Worm (Caenorhabditis elegans): ENCODE data around the gene F59D12.2.

The F59D12.2 gene

DNA sequence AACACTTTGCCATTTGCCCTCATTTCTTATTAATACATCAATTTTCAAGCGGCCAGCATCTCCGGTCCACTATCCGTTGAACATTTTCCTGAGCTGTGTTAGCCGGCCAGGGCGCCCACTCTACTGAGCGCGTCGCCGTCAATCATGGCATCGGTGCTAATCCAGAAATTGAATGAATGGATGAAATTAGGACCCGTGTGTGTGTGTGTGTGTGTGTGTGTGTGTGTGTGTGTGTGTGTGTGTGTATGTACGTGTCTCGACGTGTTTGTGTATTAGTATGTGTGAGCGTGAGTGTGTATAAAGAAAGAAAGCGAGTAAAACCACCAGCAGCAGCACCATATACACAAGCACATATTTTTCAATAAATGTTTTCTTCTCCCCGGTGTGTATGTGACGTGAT, 22.3 kb downstream of the F59D12.2 start:
- TF ChIP-seq unc-55 (GFP tag; optimal IDR thresholded peaks at IDR 0.05) (peak; percentile 77), aly-2 (tag; optimal IDR thresholded peaks at IDR 0.05) (no peak), ztf-1 (GFP tag; conservative IDR thresholded peaks at IDR 0.05) (no peak), C34F6.9 (tag; optimal IDR thresholded peaks at IDR 0.05) (peak; percentile 17), alr-1 (tag; optimal IDR thresholded peaks at IDR 0.05) (no peak), nhr-129 (tag; optimal IDR thresholded peaks at IDR 0.05) (no peak), crh-2 (tag; optimal IDR thresholded peaks at IDR 0.05) (peak; percentile 6), lsy-2 (tag; optimal IDR thresholded peaks at IDR 0.05) (peak in 1 of 2 experiments; percentile 6), gmeb-1 (tag; optimal IDR thresholded peaks at IDR 0.05) (no peak), nhr-23 (tag; optimal IDR thresholded peaks at IDR 0.05) (no peak)

DNA sequence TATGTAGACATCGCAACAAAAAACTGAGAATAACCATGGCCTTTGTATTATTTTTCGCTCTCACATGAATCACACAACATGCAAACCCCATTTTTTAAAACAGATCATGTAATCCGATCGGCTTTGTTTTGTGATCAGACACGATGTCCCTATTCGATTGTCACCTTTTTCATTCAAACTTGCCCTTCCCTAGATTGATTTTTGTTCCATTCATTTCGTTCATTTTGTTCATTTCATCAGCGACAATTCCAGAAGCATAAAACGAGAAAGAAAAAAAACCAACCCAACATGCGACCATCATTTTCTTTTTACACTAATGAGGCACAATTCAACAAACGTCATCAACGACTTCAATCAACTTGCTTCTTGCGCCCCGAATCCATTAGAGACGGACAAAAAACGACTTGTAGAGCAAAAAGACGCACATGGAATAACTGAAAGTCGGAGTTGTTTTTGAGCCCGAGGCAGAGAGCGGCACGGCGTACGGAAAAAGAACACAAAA, 24.6 kb downstream of the F59D12.2 start, which contains the start of gene F59D12.3:
Gene F59D12.3, minus strand, starts transcription at position 51 of the 502 bp plus-strand sequence.
- no peak for TF ChIP-seq nhr-12 (tag; optimal IDR thresholded peaks at IDR 0.05)
- TF ChIP-seq ceh-82 (tag; optimal IDR thresholded peaks at IDR 0.05): no peak
- no peak for TF ChIP-seq peb-1 (tag; optimal IDR thresholded peaks at IDR 0.05)
- TF ChIP-seq lin-11 (tag; optimal IDR thresholded peaks at IDR 0.05): no peak
- no peak for TF ChIP-seq unc-39 (tag; optimal IDR thresholded peaks at IDR 0.05)
- no peak for TF ChIP-seq alr-1 (tag; optimal IDR thresholded peaks at IDR 0.05)
- no peak for TF ChIP-seq nhr-23 (tag; optimal IDR thresholded peaks at IDR 0.05)
- TF ChIP-seq mab-5 (tag; optimal IDR thresholded peaks at IDR 0.05): no peak
- no peak for TF ChIP-seq zag-1 (tag; optimal IDR thresholded peaks at IDR 0.05)

DNA sequence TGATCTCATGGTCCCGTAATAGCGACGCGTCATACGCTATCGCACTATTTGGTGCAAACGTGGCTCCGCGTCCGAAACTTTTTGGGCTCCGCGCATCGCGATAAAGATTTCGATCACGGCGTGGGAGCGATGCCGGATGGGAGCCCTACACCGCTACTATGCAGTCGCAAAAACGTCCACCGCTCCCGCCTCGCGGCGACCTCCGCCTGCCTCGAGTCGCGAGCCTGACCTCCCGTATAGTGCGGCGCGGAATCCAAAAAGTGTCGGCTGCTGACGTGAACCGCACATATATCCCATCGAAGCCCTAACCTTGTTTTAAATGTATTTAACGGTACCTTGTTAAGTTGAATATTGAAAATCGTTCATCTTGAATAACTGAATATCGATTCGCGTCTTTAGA, 25.1 kb downstream of the F59D12.2 start:
- TF ChIP-seq snpc-4 (tag; optimal IDR thresholded peaks at IDR 0.05) (peak; percentile 1), crh-2 (tag; optimal IDR thresholded peaks at IDR 0.05) (no peak), nhr-237 (tag; optimal IDR thresholded peaks at IDR 0.05) (no peak), gmeb-1 (tag; optimal IDR thresholded peaks at IDR 0.05) (no peak), unc-39 (tag; optimal IDR thresholded peaks at IDR 0.05) (no peak), ceh-16 (tag; optimal IDR thresholded peaks at IDR 0.05) (no peak)

DNA sequence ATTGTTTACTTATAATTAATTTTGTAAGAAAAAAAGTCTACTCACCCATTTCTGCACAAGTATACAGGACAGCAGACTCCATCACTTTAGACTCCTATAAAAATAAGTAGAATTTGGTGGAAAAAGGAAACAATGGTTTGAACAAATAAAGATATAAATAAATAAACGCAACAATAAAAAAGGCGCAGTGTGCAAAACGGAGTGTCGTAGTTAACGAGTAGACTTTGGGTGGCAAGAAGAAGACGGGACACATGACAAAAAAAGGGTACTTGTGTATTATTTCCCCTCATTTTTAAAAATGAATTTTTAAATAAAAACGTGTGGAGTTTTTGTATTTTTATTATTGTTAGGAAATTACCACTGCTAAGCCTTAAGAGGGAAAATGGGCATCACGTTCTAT, 28.2 kb downstream of the F59D12.2 start, which contains the start of gene F59D12.5:
Gene F59D12.5, minus strand, starts transcription at position 94 of the 400 bp plus-strand sequence.
- peak; percentile 1 for TF ChIP-seq sma-9 (GFP tag; optimal IDR thresholded peaks at IDR 0.05)
- TF ChIP-seq sma-9 (tag; optimal IDR thresholded peaks at IDR 0.05): no peak
- no peak for TF ChIP-seq sma-3 (GFP tag; optimal IDR thresholded peaks at IDR 0.05)
- peak; percentile 35 for TF ChIP-seq C34F6.9 (tag; optimal IDR thresholded peaks at IDR 0.05)
- peak in 1 of 2 experiments; percentile 11 for TF ChIP-seq lsy-2 (tag; optimal IDR thresholded peaks at IDR 0.05)
- peak; percentile 45 for TF ChIP-seq unc-55 (GFP tag; optimal IDR thresholded peaks at IDR 0.05)

DNA sequence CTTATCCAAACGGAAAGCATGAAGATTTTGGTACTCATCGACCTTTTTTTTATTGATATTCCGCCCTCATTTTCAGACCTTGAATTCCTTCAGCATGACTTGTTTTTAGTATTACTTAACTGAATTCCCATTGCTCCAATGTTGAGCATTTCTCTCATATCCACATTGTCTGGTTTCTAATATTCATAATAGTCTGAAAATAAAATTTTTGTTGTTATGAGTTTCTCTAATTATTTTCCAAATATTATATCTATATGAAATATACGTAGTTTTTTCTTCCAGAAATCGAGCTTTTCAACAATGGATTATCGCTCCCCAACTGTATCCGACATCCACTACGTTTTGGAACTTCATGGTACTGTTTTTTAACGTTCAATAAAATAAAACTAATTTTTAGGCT, 32.9 kb downstream of the F59D12.2 start, which contains the start of gene H08J19.1:
Gene H08J19.1, plus strand, starts transcription at position 301 of the 400 bp plus-strand sequence.
- TF ChIP-seq nhr-237 (tag; optimal IDR thresholded peaks at IDR 0.05) (no peak), nhr-25 (tag; optimal IDR thresholded peaks at IDR 0.05) (no peak), nhr-77 (tag; optimal IDR thresholded peaks at IDR 0.05) (no peak), sem-4 (tag; optimal IDR thresholded peaks at IDR 0.05) (no peak), Y55F3AM.14 (GFP tag; optimal IDR thresholded peaks at IDR 0.05) (no peak), egl-27 (tag; optimal IDR thresholded peaks at IDR 0.05) (no peak), aly-2 (tag; optimal IDR thresholded peaks at IDR 0.05) (no peak), F13H6.1 (tag; optimal IDR thresholded peaks at IDR 0.05) (no peak), sma-9 (GFP tag; optimal IDR thresholded peaks at IDR 0.05) (no peak), sma-9 (tag; optimal IDR thresholded peaks at IDR 0.05) (no peak)

DNA sequence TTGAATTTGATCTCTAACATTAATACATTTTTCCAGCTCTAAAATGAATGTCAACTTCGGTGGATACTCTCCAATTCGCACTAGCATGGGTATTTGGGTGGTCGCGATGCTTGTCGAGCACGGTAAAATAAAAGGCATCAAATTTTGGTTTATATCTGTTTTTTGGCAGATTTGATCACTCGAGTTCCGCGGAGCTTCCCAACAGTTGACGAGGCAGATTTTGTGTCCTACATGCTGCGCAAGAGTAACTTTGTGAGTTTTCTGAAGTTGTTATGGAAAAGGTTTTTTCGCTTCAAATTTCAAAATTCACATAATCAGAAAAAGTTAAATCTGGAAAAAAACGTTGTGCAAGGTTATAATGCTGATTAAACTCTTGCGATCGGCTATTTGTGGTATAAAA, 34.1 kb downstream of the F59D12.2 start:
- TF ChIP-seq ztf-1 (GFP tag; conservative IDR thresholded peaks at IDR 0.05) (no peak), elt-1 (tag; optimal IDR thresholded peaks at IDR 0.05) (no peak), nhr-12 (tag; optimal IDR thresholded peaks at IDR 0.05) (no peak), ztf-4 (tag; optimal IDR thresholded peaks at IDR 0.05) (no peak), snpc-4 (tag; optimal IDR thresholded peaks at IDR 0.05) (no peak), Y55F3AM.14 (GFP tag; optimal IDR thresholded peaks at IDR 0.05) (no peak)

All from whole organism, L2 larva.